Fruit fly (Drosophila melanogaster) whole organism, prepupa: ENCODE measurements around the gene Rcd2.

Source experiments
- Blimp-1 ChIP-seq: fragments of 200-800 bp; sonication (Bioruptor generic); optimal IDR thresholded peaks from 3 replicates; lab custom pipeline; 2017; ENCODE audit warnings: missing biosample characterization, missing genetic modification characterization, mild to moderate bottlenecking, moderate library complexity, missing genetic modification reagents
- CG10631 ChIP-seq: fragments of 200-800 bp; sonication (Bioruptor generic); optimal IDR thresholded peaks from 2 replicates; lab custom pipeline; 2016; ENCODE audit warnings: missing biosample characterization, missing genetic modification characterization
- CG10669 ChIP-seq: fragments of 200-800 bp; sonication (Bioruptor generic); optimal IDR thresholded peaks from 3 replicates; lab custom pipeline; 2018; ENCODE audit warnings: missing biosample characterization, mild to moderate bottlenecking, missing genetic modification characterization, moderate library complexity
- CG11294 ChIP-seq: fragments of 200-800 bp; sonication (Bioruptor generic); IDR thresholded peaks from 2 replicates; pipeline ENCODE4 v1.3.6; 2022; ENCODE audit warnings: missing biosample characterization, missing genetic modification characterization
- CG11762 ChIP-seq: fragments of 200-800 bp; sonication (Bioruptor generic); optimal IDR thresholded peaks from 3 replicates; lab custom pipeline; 2016; ENCODE audit warnings: missing biosample characterization, missing genetic modification characterization; ENCODE audit not compliant: insufficient read depth
- CG11902 ChIP-seq: fragments of 200-800 bp; sonication (Bioruptor generic); optimal IDR thresholded peaks from 3 replicates; lab custom pipeline; 2016; ENCODE audit warnings: missing biosample characterization, missing genetic modification characterization
- CG15336 ChIP-seq: fragments of 200-800 bp; sonication (Bioruptor generic); IDR thresholded peaks from 2 replicates; pipeline ENCODE4 v1.3.6; 2022; ENCODE audit warnings: missing biosample characterization, missing genetic modification characterization
- CG16779 ChIP-seq: fragments of 200-800 bp; sonication (Bioruptor generic); optimal IDR thresholded peaks from 3 replicates; lab custom pipeline; 2017; ENCODE audit warnings: missing biosample characterization, mild to moderate bottlenecking, missing genetic modification characterization
- CG3032 ChIP-seq: fragments of 200-800 bp; optimal IDR thresholded peaks from 2 replicates; lab custom pipeline; 2019; ENCODE audit warnings: missing biosample characterization, mild to moderate bottlenecking, missing genetic modification characterization, moderate library complexity
- CG3919 ChIP-seq: fragments of 200-800 bp; sonication (Bioruptor generic); optimal IDR thresholded peaks from 3 replicates; lab custom pipeline; 2016; ENCODE audit warnings: missing biosample characterization, missing genetic modification characterization
- CG4318 ChIP-seq: fragments of 200-800 bp; sonication (Bioruptor generic); optimal IDR thresholded peaks from 3 replicates; lab custom pipeline; 2017; ENCODE audit warnings: missing biosample characterization, mild to moderate bottlenecking, missing genetic modification characterization
- CG6163 ChIP-seq: fragments of 200-800 bp; sonication (Bioruptor generic); IDR thresholded peaks from 3 replicates; pipeline ENCODE4 v1.3.6; 2022; ENCODE audit warnings: missing biosample characterization, missing genetic modification characterization
- CG6276 ChIP-seq: fragments of 200-800 bp; sonication (Bioruptor generic); optimal IDR thresholded peaks from 2 replicates; lab custom pipeline; 2017; ENCODE audit warnings: missing biosample characterization, mild to moderate bottlenecking, missing genetic modification characterization
- CG6792 ChIP-seq: fragments of 200-800 bp; sonication (Bioruptor generic); optimal IDR thresholded peaks from 3 replicates; lab custom pipeline; 2016; ENCODE audit warnings: missing biosample characterization, missing genetic modification characterization
- CG6808 ChIP-seq: fragments of 200-800 bp; sonication (Bioruptor generic); optimal IDR thresholded peaks from 3 replicates; lab custom pipeline; 2017; ENCODE audit warnings: missing biosample characterization, missing genetic modification characterization, mild to moderate bottlenecking, moderate library complexity, missing genetic modification reagents
- CG6854 ChIP-seq: fragments of 200-800 bp; sonication (Bioruptor generic); optimal IDR thresholded peaks from 2 replicates; lab custom pipeline; 2017; ENCODE audit warnings: missing biosample characterization, mild to moderate bottlenecking, missing genetic modification characterization
- CG8119 ChIP-seq: fragments of 200-800 bp; sonication (Bioruptor generic); IDR thresholded peaks from 3 replicates; pipeline ENCODE4 v1.3.6; 2022; ENCODE audit warnings: missing biosample characterization, missing genetic modification characterization
- CG8319 ChIP-seq: fragments of 200-800 bp; sonication (Bioruptor generic); optimal IDR thresholded peaks from 3 replicates; lab custom pipeline; 2016; ENCODE audit warnings: missing biosample characterization, missing genetic modification characterization
- CG9139 ChIP-seq: fragments of 200-800 bp; sonication (Bioruptor generic); optimal IDR thresholded peaks from 3 replicates; lab custom pipeline; 2017; ENCODE audit warnings: missing biosample characterization, mild to moderate bottlenecking, missing genetic modification characterization
- Eip78C ChIP-seq: fragments of 200-800 bp; sonication (Bioruptor generic); peaks from one replicate; lab custom pipeline; 2016; ENCODE audit warnings: missing biosample characterization, missing genetic modification characterization
- Eip93F ChIP-seq: fragments of 200-800 bp; sonication (Bioruptor generic); optimal IDR thresholded peaks from 2 replicates; lab custom pipeline; 2016; ENCODE audit warnings: missing biosample characterization, mild to moderate bottlenecking, missing genetic modification characterization
- Ets21C ChIP-seq: fragments of 200-800 bp; sonication (Bioruptor generic); optimal IDR thresholded peaks from 3 replicates; lab custom pipeline; 2016; ENCODE audit warnings: missing biosample characterization, missing genetic modification characterization
- Gug ChIP-seq: fragments of 200-800 bp; sonication (Bioruptor generic); IDR thresholded peaks from 2 replicates; pipeline ENCODE4 v1.3.6; 2022; ENCODE audit warnings: missing biosample characterization, missing genetic modification characterization
- Hr38 ChIP-seq: sonication (Bioruptor generic); optimal IDR thresholded peaks from 2 replicates; lab custom pipeline; 2016; ENCODE audit warnings: missing biosample characterization, missing genetic modification characterization
- Hr39 ChIP-seq: fragments of 200-800 bp; sonication (Bioruptor generic); optimal IDR thresholded peaks from 2 replicates; lab custom pipeline; 2016; ENCODE audit warnings: missing biosample characterization, missing genetic modification characterization
- Hr4 ChIP-seq: fragments of 200-800 bp; sonication (Bioruptor generic); optimal IDR thresholded peaks from 3 replicates; lab custom pipeline; 2016; ENCODE audit warnings: missing biosample characterization, missing genetic modification characterization
- Lpt ChIP-seq: fragments of 200-800 bp; sonication (Bioruptor generic); optimal IDR thresholded peaks from 3 replicates; lab custom pipeline; 2016; ENCODE audit warnings: missing biosample characterization, missing genetic modification characterization
- Met ChIP-seq: fragments of 200-800 bp; sonication (Bioruptor generic); optimal IDR thresholded peaks from 3 replicates; lab custom pipeline; 2016; ENCODE audit warnings: missing biosample characterization, missing genetic modification characterization
- OdsH ChIP-seq: fragments of 200-800 bp; sonication (Bioruptor generic); optimal IDR thresholded peaks from 3 replicates; lab custom pipeline; 2016; ENCODE audit warnings: missing biosample characterization, missing genetic modification characterization
- Smox ChIP-seq: fragments of 200-800 bp; sonication (Bioruptor generic); optimal IDR thresholded peaks from 3 replicates; lab custom pipeline; 2016; ENCODE audit warnings: missing biosample characterization, missing genetic modification characterization
- Sox14 ChIP-seq: fragments of 200-800 bp; sonication (Bioruptor generic); optimal IDR thresholded peaks from 3 replicates; lab custom pipeline; 2016; ENCODE audit warnings: missing biosample characterization, missing genetic modification characterization
- Sox15 ChIP-seq: fragments of 200-800 bp; sonication (Bioruptor generic); optimal IDR thresholded peaks from 3 replicates; lab custom pipeline; 2016; ENCODE audit warnings: missing biosample characterization, missing genetic modification characterization
- acj6 ChIP-seq: fragments of 200-800 bp; sonication (Bioruptor generic); optimal IDR thresholded peaks from 3 replicates; lab custom pipeline; 2016; ENCODE audit warnings: missing biosample characterization, missing genetic modification characterization
- cyc ChIP-seq: fragments of 200-800 bp; sonication (Bioruptor generic); optimal IDR thresholded peaks from 3 replicates; lab custom pipeline; 2016; ENCODE audit warnings: missing biosample characterization, missing genetic modification characterization
- dac ChIP-seq: fragments of 200-800 bp; sonication (Bioruptor generic); optimal IDR thresholded peaks from 2 replicates; lab custom pipeline; 2017; ENCODE audit warnings: missing biosample characterization, mild to moderate bottlenecking, missing genetic modification characterization
- dsx ChIP-seq: fragments of 200-800 bp; optimal IDR thresholded peaks from 3 replicates; lab custom pipeline; 2019; ENCODE audit warnings: missing biosample characterization, mild to moderate bottlenecking, missing genetic modification characterization, moderate library complexity; ENCODE audit not compliant: poor library complexity, severe bottlenecking
- eg ChIP-seq: fragments of 200-800 bp; sonication (Bioruptor generic); IDR thresholded peaks from 3 replicates; pipeline ENCODE4 v1.3.6; 2022; ENCODE audit warnings: missing biosample characterization, missing genetic modification characterization
- esn ChIP-seq: fragments of 200-800 bp; sonication (Bioruptor generic); optimal IDR thresholded peaks from 2 replicates; lab custom pipeline; 2016; ENCODE audit warnings: missing biosample characterization, mild to moderate bottlenecking, missing genetic modification characterization, moderate library complexity
- lz ChIP-seq: fragments of 200-800 bp; sonication (Bioruptor generic); optimal IDR thresholded peaks from 3 replicates; lab custom pipeline; 2016; ENCODE audit warnings: missing biosample characterization, missing genetic modification characterization
- net ChIP-seq: fragments of 200-800 bp; sonication (Bioruptor generic); optimal IDR thresholded peaks from 3 replicates; lab custom pipeline; 2016; ENCODE audit warnings: missing biosample characterization, missing genetic modification characterization
- pdm3 ChIP-seq: fragments of 200-800 bp; sonication (Bioruptor generic); optimal IDR thresholded peaks from 3 replicates; lab custom pipeline; 2016; ENCODE audit warnings: missing biosample characterization, missing genetic modification characterization
- salr ChIP-seq, 2 experiments: fragments of 200-800 bp; sonication (Bioruptor generic); optimal IDR thresholded peaks; 3 replicates each; lab custom pipeline; 2016 to 2018; ENCODE audit warnings: missing biosample characterization in 2 of 2, missing genetic modification characterization in 2 of 2, mild to moderate bottlenecking in 1 of 2
- spab ChIP-seq: fragments of 200-800 bp; sonication (Bioruptor generic); optimal IDR thresholded peaks from 2 replicates; lab custom pipeline; 2017; ENCODE audit warnings: missing biosample characterization, mild to moderate bottlenecking, missing genetic modification characterization, missing genetic modification reagents
- ss ChIP-seq, 2 experiments: fragments of 200-800 bp; sonication (Bioruptor generic); optimal IDR thresholded peaks; 2 replicates in 1 of 2; 3 replicates in 1 of 2; lab custom pipeline; 2017 to 2018; ENCODE audit warnings: mild to moderate bottlenecking in 2 of 2, missing biosample characterization in 2 of 2, missing genetic modification characterization in 2 of 2, moderate library complexity in 1 of 2
- svp ChIP-seq: fragments of 200-800 bp; sonication (Bioruptor generic); peaks from one replicate; lab custom pipeline; 2016; ENCODE audit warnings: missing biosample characterization, missing genetic modification characterization
- topi ChIP-seq: fragments of 200-800 bp; sonication (Bioruptor generic); optimal IDR thresholded peaks from 3 replicates; lab custom pipeline; 2016; ENCODE audit warnings: missing biosample characterization, missing genetic modification characterization
- vri ChIP-seq: fragments of 200-800 bp; sonication (Bioruptor generic); optimal IDR thresholded peaks from 3 replicates; lab custom pipeline; 2016; ENCODE audit warnings: missing biosample characterization, mild to moderate bottlenecking, missing genetic modification characterization

Rcd2 gene

dm6 chr3L:20556371-20556770, 16.2 kb upstream of the Rcd2 start (continued):
- TF ChIP-seq CG10669 (GFP tag; lab: Kevin White, UChicago) (peak; percentile 77), CG11762 (GFP tag; lab: Kevin White, UChicago) (peak; percentile 56), CG6854 (peak; percentile 49), CG11294 (GFP tag; lab: Robert Waterston, UW) (no peak), CG16779 (tag; lab: Kevin White, UChicago) (no peak), CG6808 (GFP tag; lab: Kevin White, UChicago) (peak; percentile 57), Eip93F (GFP tag; lab: Kevin White, UChicago) (peak; percentile 14), CG11902 (GFP tag; lab: Kevin White, UChicago) (peak; percentile 77), lz (GFP tag; lab: Kevin White, UChicago) (peak; percentile 90), Hr4 (GFP tag; lab: Kevin White, UChicago) (peak; percentile 32), pdm3 (GFP tag; lab: Kevin White, UChicago) (peak; percentile 80)

dm6 chr3L:20551862-20552261, 11.6 kb upstream of the Rcd2 start:
- TF ChIP-seq CG3032 (tag; lab: Kevin White, UChicago): peak; percentile 69
- peak; percentile 31 to 71 for TF ChIP-seq salr (GFP tag; optimal IDR thresholded peaks at IDR 0.05; lab: Kevin White, UChicago)
- TF ChIP-seq Eip78C (GFP tag; lab: Kevin White, UChicago): peak; percentile 91
- peak; percentile 64 for TF ChIP-seq CG6808 (GFP tag; lab: Kevin White, UChicago)
- TF ChIP-seq Sox14 (GFP tag; lab: Kevin White, UChicago): peak; percentile 74
- peak; percentile 52 for TF ChIP-seq net (GFP tag; lab: Kevin White, UChicago)
- peak; percentile 20 for TF ChIP-seq dac
- peak; percentile 50 for TF ChIP-seq Hr4 (GFP tag; lab: Kevin White, UChicago)
- TF ChIP-seq CG16779 (tag; lab: Kevin White, UChicago): no peak
- TF ChIP-seq svp (GFP tag; lab: Kevin White, UChicago): peak; percentile 84
- TF ChIP-seq CG15336 (GFP tag; lab: Robert Waterston, UW): peak; percentile 49; the same call in 1 of the 2 replicates
- peak; percentile 70 for TF ChIP-seq CG6163 (GFP tag; lab: Robert Waterston, UW)
- peak; percentile 72 for TF ChIP-seq pdm3 (GFP tag; lab: Kevin White, UChicago)
- peak; percentile 67 for TF ChIP-seq esn (GFP tag; lab: Kevin White, UChicago)
- TF ChIP-seq lz (GFP tag; lab: Kevin White, UChicago): peak; percentile 52
- peak; percentile 63 for TF ChIP-seq Met (GFP tag; lab: Kevin White, UChicago)
- no peak for TF ChIP-seq vri
- peak; percentile 50 for TF ChIP-seq spab (GFP tag; lab: Kevin White, UChicago)
- peak; percentile 58 for TF ChIP-seq dsx (GFP tag; lab: Kevin White, UChicago)
- TF ChIP-seq CG9139 (GFP tag; lab: Kevin White, UChicago): peak; percentile 27
- TF ChIP-seq acj6: peak; percentile 69
- TF ChIP-seq CG11902 (GFP tag; lab: Kevin White, UChicago): peak; percentile 20
- TF ChIP-seq eg: no peak
- peak; percentile 52 for TF ChIP-seq Lpt
- TF ChIP-seq Hr39 (GFP tag; lab: Kevin White, UChicago): peak; percentile 53
- TF ChIP-seq CG6792: peak; percentile 53
- TF ChIP-seq Sox15 (GFP tag; lab: Kevin White, UChicago): no peak
- peak; percentile 38 for TF ChIP-seq Ets21C (GFP tag; lab: Kevin White, UChicago)
- TF ChIP-seq ss (GFP tag; optimal IDR thresholded peaks at IDR 0.05; lab: Kevin White, UChicago): peak; percentile 15 to 39
- peak; percentile 28; the same call in 1 of the 2 replicates for TF ChIP-seq Gug (GFP tag; lab: Robert Waterston, UW)
- TF ChIP-seq CG4318 (GFP tag; lab: Kevin White, UChicago): peak; percentile 43
- no peak for TF ChIP-seq CG11294 (GFP tag; lab: Robert Waterston, UW)
- peak; percentile 68 for TF ChIP-seq topi (GFP tag; lab: Kevin White, UChicago)
- TF ChIP-seq CG10631 (GFP tag; lab: Kevin White, UChicago): peak; percentile 65
- peak; percentile 67 for TF ChIP-seq CG10669 (GFP tag; lab: Kevin White, UChicago)
- TF ChIP-seq CG6854: no peak
- peak; percentile 67 for TF ChIP-seq OdsH (GFP tag; lab: Kevin White, UChicago)
- no peak for TF ChIP-seq Blimp-1 (GFP tag; lab: Kevin White, UChicago)
- TF ChIP-seq CG6276 (GFP tag; lab: Kevin White, UChicago): peak; percentile 27
- peak; percentile 59; the same call in 2 of the 3 replicates for TF ChIP-seq CG8119 (GFP tag; lab: Robert Waterston, UW)
- no peak for TF ChIP-seq CG11762 (GFP tag; lab: Kevin White, UChicago)
- peak; percentile 77 for TF ChIP-seq CG3919 (GFP tag; lab: Kevin White, UChicago)
- no peak for TF ChIP-seq Hr38
- no peak for TF ChIP-seq CG8319 (GFP tag; lab: Kevin White, UChicago)
- TF ChIP-seq cyc (GFP tag; lab: Kevin White, UChicago): peak; percentile 69
- peak; percentile 52 for TF ChIP-seq Smox (GFP tag; lab: Kevin White, UChicago)
